Fruit fly (Drosophila melanogaster) whole organism, wandering third instar larva: ENCODE data around the gene CG33941.

Experiments
- CrebA ChIP-seq: fragments of 200-800 bp; sonication (Bioruptor generic); optimal IDR thresholded peaks from 2 replicates; lab custom pipeline; 2016; ENCODE audit warnings: missing biosample characterization, mild to moderate bottlenecking, missing genetic modification characterization, borderline replicate concordance
- Hr83 ChIP-seq: fragments of 200-300 bp; sonication (Bioruptor generic); optimal IDR thresholded peaks from 2 replicates; lab custom pipeline; 2016; ENCODE audit warnings: missing biosample characterization, mild to moderate bottlenecking, missing genetic modification characterization, moderate library complexity; ENCODE audit not compliant: poor library complexity, severe bottlenecking
- Jra ChIP-seq: sonication (Bioruptor generic); optimal IDR thresholded peaks from 2 replicates; lab custom pipeline; 2016; ENCODE audit warnings: missing biosample characterization, missing genetic modification characterization
- Myc ChIP-seq: fragments of >200 bp; optimal IDR thresholded peaks from 2 replicates; lab custom pipeline; 2017
- OdsH ChIP-seq: fragments of 200-800 bp; sonication (Bioruptor generic); optimal IDR thresholded peaks from 2 replicates; lab custom pipeline; 2016; ENCODE audit warnings: missing biosample characterization, mild to moderate bottlenecking, missing genetic modification characterization
- br ChIP-seq: fragments of 200-800 bp; sonication (Bioruptor generic); optimal IDR thresholded peaks from 2 replicates; lab custom pipeline; 2016; ENCODE audit warnings: missing biosample characterization, missing genetic modification characterization
- brk ChIP-seq: fragments of 200-800 bp; sonication (Bioruptor generic); optimal IDR thresholded peaks from 2 replicates; lab custom pipeline; 2016; ENCODE audit warnings: missing biosample characterization, mild to moderate bottlenecking, missing genetic modification characterization
- dsf ChIP-seq: sonication (Bioruptor generic); optimal IDR thresholded peaks from 2 replicates; lab custom pipeline; 2016; ENCODE audit warnings: missing biosample characterization, missing genetic modification characterization, borderline replicate concordance
- h ChIP-seq: fragments of 200-800 bp; sonication (Bioruptor generic); optimal IDR thresholded peaks from 3 replicates; lab custom pipeline; 2016; ENCODE audit warnings: missing biosample characterization, mild to moderate bottlenecking, missing genetic modification characterization
- jim ChIP-seq: fragments of 175-275, 200-325 bp; sonication (Bioruptor generic); optimal IDR thresholded peaks from 2 replicates; lab custom pipeline; 2016; ENCODE audit warnings: missing biosample characterization, mild to moderate bottlenecking, missing genetic modification characterization
- pan ChIP-seq: fragments of >200 bp; optimal IDR thresholded peaks from 2 replicates; lab custom pipeline; 2017
- sage ChIP-seq: fragments of 200-800 bp; sonication (Bioruptor generic); optimal IDR thresholded peaks from 2 replicates; lab custom pipeline; 2016; ENCODE audit warnings: missing biosample characterization, mild to moderate bottlenecking, missing genetic modification characterization
- tai ChIP-seq: sonication (Bioruptor generic); optimal IDR thresholded peaks from 2 replicates; lab custom pipeline; 2016; ENCODE audit warnings: missing biosample characterization, missing genetic modification characterization
- woc ChIP-seq: sonication (Bioruptor generic); optimal IDR thresholded peaks from 2 replicates; lab custom pipeline; 2016; ENCODE audit warnings: missing biosample characterization, mild to moderate bottlenecking, missing genetic modification characterization

- TF ChIP-seq brk (GFP tag; lab: Kevin White, UChicago) (no peak), CrebA (GFP tag; lab: Kevin White, UChicago) (no peak), pan (lab: Kevin White, UChicago) (no peak), tai (GFP tag; lab: Kevin White, UChicago) (no peak), OdsH (GFP tag; lab: Kevin White, UChicago) (no peak), Myc (lab: Kevin White, UChicago) (no peak), jim (GFP tag; lab: Kevin White, UChicago) (no peak), sage (no peak), Hr83 (no peak), woc (GFP tag; lab: Kevin White, UChicago) (no peak), br (no peak), h (GFP tag; lab: Kevin White, UChicago) (no peak), dsf (no peak), Jra (no peak)
Measured at dm6 chr4:423338-423737, 44.0 kb upstream of the CG33941 start.
